Worm (Caenorhabditis elegans): ENCODE data around the gene T03G6.1.

DNA sequence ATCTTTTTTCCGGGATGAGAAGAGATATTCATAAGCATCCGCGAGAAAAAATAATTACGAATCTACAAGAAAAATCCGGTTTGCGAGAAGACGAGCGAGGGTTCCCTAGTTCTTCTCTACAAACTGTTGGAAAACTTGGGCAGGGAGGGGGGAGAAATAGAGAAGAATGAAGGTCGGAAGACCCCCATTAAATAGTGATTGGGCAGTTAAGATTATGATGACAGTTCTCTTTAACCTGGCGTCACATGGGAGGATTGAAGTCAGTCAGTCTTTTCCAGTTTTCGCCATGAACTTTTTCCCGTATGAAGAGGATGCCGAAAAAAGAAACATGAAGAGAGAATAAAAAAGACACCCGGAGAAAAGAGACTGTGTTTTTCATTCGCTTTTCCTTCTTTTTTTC, 17.3 kb upstream of the T03G6.1 start:
- no peak for TF ChIP-seq C34B4.2 (tag; optimal IDR thresholded peaks at IDR 0.05)
- no peak for TF ChIP-seq nhr-76 (tag; optimal IDR thresholded peaks at IDR 0.05)
- no peak for TF ChIP-seq nhr-28 (tag; optimal IDR thresholded peaks at IDR 0.05)
- no peak for TF ChIP-seq rnt-1 (tag; optimal IDR thresholded peaks at IDR 0.05)
- TF ChIP-seq ama-1 (optimal IDR thresholded peaks at IDR 0.05): no peak
- no peak for TF ChIP-seq tbx-2 (tag; optimal IDR thresholded peaks at IDR 0.05)
